Fruit fly (Drosophila melanogaster): Measurements from ENCODE around the gene ko.
A peak's percentile ranks its signal among the peaks of the same experiment; 100 is the strongest.

ko gene

DNA sequence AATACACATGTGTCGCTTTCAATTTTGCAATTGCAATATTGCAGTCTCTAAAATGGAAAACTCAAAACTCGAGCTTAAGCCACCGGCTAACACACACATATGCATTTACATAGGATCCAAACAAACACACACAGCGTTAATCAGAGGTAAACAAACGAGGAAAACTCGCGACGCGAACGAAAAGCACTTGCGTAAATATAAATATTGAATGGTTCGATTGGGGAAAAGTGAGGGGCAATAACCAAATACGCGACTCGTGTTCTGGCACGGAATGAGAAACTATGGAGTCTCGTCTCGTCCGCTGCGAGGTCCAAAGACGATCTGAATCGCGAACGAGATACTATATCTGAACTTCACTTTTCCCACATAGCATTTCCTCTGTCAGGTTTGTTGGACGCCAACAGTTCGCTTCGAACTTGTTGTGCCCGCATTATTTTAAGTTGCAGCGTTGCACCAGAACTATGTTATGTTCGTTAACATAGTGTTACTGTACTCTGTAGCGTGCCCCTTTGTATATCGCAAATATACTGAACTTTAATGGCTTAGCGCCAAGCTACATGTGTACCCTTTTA is at the start of gene ko:
Gene ko, minus strand, starts transcription at position 321 of the 572 bp plus-strand sequence.
- TF ChIP-seq CTCF (optimal IDR thresholded peaks at IDR 0.05): no peak
- no peak for TF ChIP-seq CG8478 (optimal IDR thresholded peaks at IDR 0.05)

DNA sequence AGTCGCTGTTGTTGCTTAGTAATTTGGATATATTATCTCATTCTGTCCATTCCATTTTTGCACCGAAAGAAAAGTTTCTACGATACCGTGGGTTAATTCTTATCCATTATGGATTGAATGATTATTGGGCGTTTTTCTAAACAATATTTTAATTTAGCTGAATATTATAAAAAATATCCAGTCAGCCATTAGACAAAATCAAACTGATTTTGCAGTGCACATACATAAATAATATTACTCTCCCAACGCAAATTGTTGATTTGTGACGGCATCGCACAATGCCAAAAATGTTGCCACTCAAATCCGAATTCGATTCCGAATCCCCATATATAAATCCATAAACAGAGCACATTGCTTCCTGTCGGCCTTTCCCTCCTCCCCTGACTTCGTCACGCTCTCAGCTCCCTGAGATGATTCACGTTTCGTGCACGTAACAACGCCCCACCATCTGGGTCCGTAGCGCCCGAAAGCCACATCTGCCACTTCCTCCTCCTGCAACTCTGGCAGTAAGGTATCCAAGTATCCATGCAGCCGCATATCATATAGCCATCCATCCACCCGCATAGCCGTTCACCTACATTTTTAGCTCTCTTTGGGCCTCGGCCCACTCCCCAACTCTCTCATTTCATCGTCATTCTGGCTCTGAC is 46.1 kb upstream of the ko start:
- TF ChIP-seq CTCF (optimal IDR thresholded peaks at IDR 0.05): no peak
- no peak for TF ChIP-seq CG8478 (optimal IDR thresholded peaks at IDR 0.05)

DNA sequence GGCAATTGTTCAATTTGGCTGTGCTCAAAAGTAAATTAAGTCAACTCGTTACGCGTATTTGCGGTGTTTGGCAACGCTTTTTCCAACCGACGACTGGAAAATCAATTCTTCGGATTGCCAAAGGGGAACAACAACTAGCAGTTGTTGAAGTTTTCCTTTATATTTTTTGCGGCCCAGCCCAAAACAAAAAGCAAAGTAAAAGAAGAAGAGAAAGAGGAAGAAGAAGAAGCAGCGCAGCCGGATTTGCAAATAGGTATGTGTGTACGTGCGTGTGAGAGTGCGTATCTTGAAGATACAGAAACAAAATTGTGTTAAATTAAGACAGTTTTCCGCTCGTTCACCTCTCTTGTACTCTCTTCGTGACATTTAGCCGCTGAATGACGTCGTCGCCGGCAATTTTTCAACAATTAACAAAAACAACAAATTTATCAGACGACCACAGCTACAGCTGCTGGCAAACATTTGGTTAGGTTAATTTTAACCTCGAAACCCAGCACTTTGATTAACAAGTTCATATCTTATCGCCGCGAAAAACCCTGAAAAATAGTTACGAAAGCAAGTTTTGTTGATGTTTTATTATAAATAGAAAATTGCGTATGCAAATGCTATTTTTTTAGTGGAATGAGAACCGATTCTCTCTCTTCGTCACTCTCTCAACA is 45.4 kb upstream of the ko start:
- TF ChIP-seq CTCF (optimal IDR thresholded peaks at IDR 0.05) (no peak), CG8478 (optimal IDR thresholded peaks at IDR 0.05) (no peak)

DNA sequence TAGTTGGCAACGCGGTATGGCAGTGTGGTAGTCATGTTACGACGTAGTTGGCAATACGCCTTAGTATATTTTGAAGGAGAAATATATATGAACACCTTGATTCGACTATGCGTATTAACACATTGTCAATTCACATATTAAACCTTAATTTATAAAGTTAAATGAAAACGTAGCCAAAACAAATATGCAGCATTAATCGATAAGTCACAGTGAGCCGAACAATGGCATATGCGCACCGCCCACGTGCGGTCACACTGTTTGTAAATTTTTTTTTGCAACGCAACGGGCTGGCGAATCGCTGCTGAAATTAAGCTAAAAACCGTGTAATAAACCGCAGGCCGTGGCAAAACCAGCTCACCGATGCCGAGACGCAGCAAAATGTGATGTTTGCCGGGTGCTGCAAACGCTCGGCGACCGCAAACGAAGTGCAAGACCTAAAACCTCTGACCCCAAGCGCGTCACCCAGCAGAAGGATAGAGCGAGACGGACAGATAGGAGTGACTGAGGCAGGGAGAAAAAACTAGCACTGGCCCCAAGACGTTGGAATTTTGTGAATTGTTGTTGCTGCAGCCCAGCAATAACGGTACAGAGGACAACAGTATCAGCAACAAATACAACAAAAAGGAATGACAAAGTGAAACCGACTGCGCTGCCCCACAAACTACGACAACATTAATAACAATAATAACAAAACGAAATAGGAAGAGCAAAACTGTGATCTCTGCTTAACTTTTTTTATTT is 44.7 kb upstream of the ko start:
- TF ChIP-seq CTCF (optimal IDR thresholded peaks at IDR 0.05) (no peak), CG8478 (optimal IDR thresholded peaks at IDR 0.05) (no peak)

DNA sequence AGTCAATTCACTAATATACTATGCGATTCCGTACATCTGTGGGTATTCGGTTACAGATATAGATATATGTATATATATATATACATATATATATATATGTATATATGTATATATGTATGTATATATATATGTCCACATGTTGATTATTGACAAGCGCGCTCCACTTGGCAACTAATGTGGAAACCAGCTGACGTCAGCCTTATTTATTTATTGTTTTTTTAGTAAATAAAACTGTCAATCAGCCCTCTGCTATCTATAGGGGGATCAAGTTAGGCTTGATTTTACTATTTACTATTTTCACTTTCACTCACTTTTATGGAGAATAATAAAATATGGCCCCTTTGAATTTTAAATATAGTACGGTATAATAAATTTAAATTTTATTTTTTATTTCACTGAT is 44.0 kb upstream of the ko start:
- no peak for TF ChIP-seq CG8478 (optimal IDR thresholded peaks at IDR 0.05)
- no peak for TF ChIP-seq CTCF (optimal IDR thresholded peaks at IDR 0.05)

DNA sequence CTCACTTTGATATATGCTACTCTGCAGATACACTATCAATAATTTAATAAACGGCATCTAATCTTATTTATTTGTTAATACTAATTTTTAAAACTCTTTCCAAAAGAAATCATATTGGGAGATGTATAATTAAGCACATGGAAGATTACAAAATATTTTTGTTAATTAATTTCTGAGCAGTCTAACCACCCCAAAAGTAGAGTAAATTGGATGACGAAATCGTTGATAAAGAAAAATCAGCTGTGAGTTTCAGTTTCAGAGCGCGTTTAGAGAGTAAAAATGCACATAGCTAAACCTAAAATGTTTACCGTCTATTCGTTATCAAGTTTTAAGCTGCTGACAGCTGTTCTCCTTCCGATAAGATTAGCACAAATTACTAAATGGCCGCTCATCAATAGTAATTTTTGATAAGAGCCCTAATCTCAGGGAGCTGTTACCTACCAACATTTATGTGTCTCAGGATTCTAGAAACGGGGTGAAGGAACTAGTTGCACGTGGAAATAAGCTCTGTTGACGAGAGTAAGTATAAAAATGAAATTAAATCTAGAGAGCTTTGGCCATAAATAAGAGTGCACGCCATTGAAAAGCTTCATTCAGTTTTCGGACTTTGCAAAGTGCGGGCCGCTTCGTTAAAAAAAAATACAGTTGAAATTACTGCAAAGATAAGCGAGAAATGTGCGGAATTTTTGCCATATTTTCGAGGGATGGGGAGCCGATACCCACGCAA is 41.7 kb upstream of the ko start, which contains the start of the genes chb and AsnS:
Gene chb, plus strand, starts transcription at position 327 of the 727 bp plus-strand sequence.
Gene AsnS, plus strand, starts transcription at position 592 of the 727 bp plus-strand sequence.
- TF ChIP-seq CG8478 (optimal IDR thresholded peaks at IDR 0.05) (no peak), CTCF (optimal IDR thresholded peaks at IDR 0.05) (no peak)

DNA sequence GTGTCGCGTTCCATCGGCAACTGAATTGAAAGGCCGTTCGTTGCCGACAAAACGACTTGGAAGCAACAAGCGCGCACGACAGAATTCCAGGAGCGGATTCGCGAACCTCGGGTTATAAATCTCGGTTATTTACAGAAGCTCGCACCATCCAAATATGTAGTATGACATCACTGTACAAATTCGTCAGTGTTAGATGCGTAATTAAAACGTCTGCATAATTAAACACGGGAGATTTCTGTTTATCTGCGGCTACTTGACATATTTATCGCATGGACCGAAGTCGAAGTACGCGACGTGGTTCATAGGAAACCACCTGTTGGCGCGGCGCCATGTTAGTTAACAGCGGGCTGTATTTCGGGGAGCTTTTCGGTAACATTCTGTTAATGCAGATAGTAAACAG is 40.9 kb upstream of the ko start, which contains the start of gene Ac78C:
Gene Ac78C, minus strand, starts transcription at position 26 of the 400 bp plus-strand sequence.
- no peak for TF ChIP-seq CTCF (optimal IDR thresholded peaks at IDR 0.05)
- no peak for TF ChIP-seq CG8478 (optimal IDR thresholded peaks at IDR 0.05)

DNA sequence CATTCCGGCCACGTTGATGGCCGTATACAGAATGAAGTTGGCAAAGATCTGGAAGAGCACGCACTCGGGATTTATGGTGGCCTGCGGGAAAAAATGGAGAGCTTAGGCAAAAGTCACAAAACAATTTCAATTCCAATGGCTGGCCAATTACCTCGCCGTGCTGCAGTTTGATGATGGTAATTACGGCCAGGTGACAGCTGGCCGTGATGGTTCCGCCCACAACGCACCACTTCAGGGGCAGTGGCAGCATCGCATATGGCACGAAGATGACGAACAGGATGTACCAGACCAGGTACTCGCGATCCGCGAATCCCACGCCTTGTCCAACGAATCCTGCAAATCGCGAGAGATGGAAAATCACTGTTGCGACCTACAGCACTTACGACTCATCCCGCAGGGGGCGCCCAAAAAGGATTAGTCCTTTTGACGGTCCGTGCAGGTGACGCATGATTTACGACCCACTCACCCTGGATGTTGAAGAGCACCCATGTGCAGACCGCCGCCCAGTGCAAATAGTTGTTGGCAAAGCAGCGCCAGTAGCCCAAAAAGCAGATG is 15.0 kb upstream of the ko start:
- TF ChIP-seq CTCF (optimal IDR thresholded peaks at IDR 0.05): no peak
- TF ChIP-seq CG8478 (optimal IDR thresholded peaks at IDR 0.05): no peak

DNA sequence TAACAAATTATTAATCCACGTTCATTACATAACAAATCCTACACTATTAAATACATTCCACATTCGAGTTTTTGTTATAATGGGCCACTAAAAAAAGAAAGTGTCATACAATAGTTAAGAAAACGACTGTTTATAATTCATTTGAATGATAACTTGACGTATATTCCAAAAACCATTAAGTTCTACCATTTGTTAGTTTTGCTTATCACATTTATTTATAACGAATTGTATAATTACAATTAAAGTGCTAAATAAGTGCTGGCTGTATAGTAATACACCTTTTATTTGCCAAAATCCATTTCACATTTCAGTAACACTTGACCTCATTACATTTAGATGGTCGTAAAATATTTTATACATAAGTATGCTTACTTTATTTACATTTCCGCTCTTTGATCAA is 5.3 kb upstream of the ko start, which contains the start of gene CG10565:
Gene CG10565, minus strand, starts transcription at position 101 of the 400 bp plus-strand sequence.
- TF ChIP-seq CG8478 (optimal IDR thresholded peaks at IDR 0.05) (no peak), CTCF (optimal IDR thresholded peaks at IDR 0.05) (no peak)

DNA sequence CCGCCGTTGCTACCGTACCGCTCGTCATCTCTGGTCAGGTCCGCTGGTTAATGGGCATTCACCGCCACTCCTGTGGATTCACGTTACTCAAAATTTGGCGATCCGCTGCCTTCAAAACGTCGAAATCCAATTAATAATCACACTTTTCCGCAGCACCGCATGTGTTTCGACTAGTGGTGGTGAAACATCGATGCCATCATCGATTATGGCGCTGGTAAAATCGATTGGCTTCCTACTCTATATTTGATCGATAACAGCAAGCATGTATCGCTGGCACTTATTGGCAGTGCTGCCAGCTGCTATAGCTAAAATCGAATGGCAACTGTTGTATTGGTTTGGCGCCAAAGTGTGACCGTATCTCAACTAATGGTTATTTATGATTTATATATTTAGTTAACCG is 4.9 kb upstream of the ko start:
- TF ChIP-seq CG8478 (optimal IDR thresholded peaks at IDR 0.05) (no peak), CTCF (optimal IDR thresholded peaks at IDR 0.05) (peak in 1 of 2 experiments; percentile 46)

DNA sequence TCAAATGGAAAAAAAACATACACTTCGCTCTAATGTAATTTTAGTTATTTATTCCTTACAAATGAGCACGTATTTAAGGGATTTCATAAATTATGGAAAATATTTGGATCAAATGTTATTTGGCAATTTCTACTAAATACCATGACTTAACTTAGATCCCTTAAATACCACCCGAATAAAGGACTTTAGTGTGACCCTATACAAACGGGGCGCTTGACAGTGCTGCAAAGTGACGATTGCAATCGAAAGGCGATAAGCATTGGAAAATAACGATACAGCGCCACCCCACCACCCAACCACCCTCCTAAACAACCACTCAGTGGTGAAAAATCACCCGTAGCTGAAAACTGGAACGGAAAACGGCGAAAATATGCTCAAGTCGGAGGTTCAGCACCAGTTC is 468 bp upstream of the ko start, which contains the start of gene ICA69:
Gene ICA69, plus strand, starts transcription at position 20 of the 400 bp plus-strand sequence.
- TF ChIP-seq CG8478 (optimal IDR thresholded peaks at IDR 0.05) (no peak), CTCF (optimal IDR thresholded peaks at IDR 0.05) (no peak)

DNA sequence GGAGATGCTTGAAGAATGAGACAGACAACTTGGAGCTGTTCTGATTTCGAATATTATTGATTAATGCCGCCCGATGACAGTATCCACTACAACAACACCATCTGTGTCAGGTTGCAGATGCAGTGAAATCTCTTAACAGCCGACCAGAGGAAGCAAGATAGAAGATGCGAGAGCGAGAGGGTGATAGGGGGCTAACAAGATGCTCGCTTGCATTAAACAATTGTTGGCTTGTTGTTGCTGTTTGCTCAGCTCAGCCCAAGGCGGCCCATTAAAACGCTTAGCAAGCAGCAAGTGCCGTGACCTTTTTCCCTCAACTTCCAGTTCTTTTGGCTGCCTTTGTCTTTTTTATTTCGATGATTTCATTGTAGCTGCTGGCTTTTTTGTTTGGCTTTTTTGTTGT is 1.3 kb downstream of the ko start:
- TF ChIP-seq CG8478 (optimal IDR thresholded peaks at IDR 0.05) (no peak), CTCF (optimal IDR thresholded peaks at IDR 0.05) (no peak)

DNA sequence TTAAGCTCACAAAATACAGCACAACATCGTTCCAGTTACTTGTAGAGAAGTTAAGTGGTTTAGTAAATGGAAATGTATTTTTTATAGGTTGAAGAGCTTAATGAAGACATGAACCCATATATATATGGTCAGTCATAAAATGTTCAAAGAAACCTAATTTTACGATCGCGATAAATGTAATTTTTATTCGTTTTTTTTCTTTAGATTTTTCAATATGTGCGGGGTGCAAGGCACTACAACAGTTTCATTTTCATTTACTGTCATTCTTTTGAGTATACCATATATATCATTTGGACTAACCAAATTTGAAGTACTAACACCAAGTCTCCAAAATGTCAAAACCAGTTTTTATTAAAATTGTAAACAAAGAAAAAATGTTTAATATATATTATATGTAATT is 7.5 kb downstream of the ko start, which contains the start of gene CG33284:
Gene CG33284, plus strand, starts transcription at position 301 of the 400 bp plus-strand sequence.
- no peak for TF ChIP-seq CG8478 (optimal IDR thresholded peaks at IDR 0.05)
- TF ChIP-seq CTCF (optimal IDR thresholded peaks at IDR 0.05): no peak

DNA sequence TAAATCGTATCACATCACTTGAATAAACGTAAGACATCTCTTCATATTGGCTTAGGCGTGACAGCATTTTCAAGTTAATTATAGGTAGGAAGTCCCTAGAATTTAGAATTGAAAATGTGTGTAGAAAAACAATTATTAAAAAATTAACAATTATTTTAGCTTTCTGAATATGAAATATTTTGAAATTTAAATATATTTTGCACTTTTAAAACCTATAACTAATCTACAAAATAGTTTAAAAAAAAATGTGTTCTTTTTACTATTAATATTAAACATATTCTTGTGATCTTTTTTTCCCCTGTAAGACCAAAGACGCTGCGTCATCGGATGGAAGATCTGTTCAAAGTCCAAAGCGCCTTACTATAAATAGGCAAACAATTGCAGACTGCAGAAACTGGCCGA is 8.4 kb downstream of the ko start:
- TF ChIP-seq CTCF (optimal IDR thresholded peaks at IDR 0.05) (no peak), CG8478 (optimal IDR thresholded peaks at IDR 0.05) (no peak)
